Worm (Caenorhabditis elegans): ENCODE results near the gene clk-2.

- TF ChIP-seq ztf-23 (GFP tag; IDR thresholded peaks at IDR 0.05) (no peak), cog-1 (tag; optimal IDR thresholded peaks at IDR 0.05) (peak; percentile 17), T22C8.4 (GFP tag; IDR thresholded peaks at IDR 0.05) (no peak), ref-1 (GFP tag; conservative IDR thresholded peaks at IDR 0.05) (no peak), tab-1 (GFP tag; IDR thresholded peaks at IDR 0.05) (no peak), klf-2 (GFP tag; conservative IDR thresholded peaks at IDR 0.05) (no peak)
These were observed 18.9 kb downstream of the clk-2 start, which contains the start of the genes C07H6.9 and sap-140 for ce11 chrIII:7499421-7499902.

Measured in whole organism, midembryonic.